Fruit fly (Drosophila melanogaster): ENCODE measurements around the gene CG42779.

Gene CG42779

dm6 chr3R:17132098-17132712 is 10.8 kb downstream of the CG42779 start, which contains the start of the genes CG4053 and CG31266:
Gene CG4053 (minus strand): TSS chr3R:17132198.
Gene CG31266 (plus strand): TSS chr3R:17132662.
- TF ChIP-seq CG15710 (tag; optimal IDR thresholded peaks at IDR 0.05) (no peak), gl (tag; optimal IDR thresholded peaks at IDR 0.05) (no peak), Snoo (tag; optimal IDR thresholded peaks at IDR 0.05) (no peak), CG10348 (GFP tag; IDR thresholded peaks at IDR 0.05) (no peak), CG4496 (GFP tag; IDR thresholded peaks at IDR 0.05) (no peak), CG8301 (tag; optimal IDR thresholded peaks at IDR 0.05) (no peak), CG9948 (tag; optimal IDR thresholded peaks at IDR 0.05) (no peak)

DNA sequence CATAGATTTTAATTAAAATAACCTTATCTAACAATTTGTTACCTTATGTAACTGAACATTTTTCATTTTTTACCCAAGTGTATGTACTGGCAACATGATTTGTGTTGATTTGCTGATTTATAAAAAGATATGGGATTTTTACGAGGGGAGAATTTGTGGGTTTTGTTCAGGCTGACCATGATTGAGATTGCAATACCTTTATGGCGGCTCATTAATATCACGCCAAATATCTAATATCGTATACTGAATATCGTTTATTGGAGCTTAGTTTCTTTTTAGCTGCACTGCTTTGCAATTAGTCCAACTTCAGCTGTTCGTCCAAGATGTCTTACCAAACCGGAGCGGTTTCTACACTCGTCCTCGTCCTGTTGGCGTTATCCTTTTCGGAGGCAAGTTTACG is 12.5 kb downstream of the CG42779 start, which contains the start of gene CG31267:
Gene CG31267, plus strand, starts transcription at position 301 of the 400 bp plus-strand sequence.
- TF ChIP-seq Snoo (tag; optimal IDR thresholded peaks at IDR 0.05) (no peak), CG17806 (tag; optimal IDR thresholded peaks at IDR 0.05) (no peak)

DNA sequence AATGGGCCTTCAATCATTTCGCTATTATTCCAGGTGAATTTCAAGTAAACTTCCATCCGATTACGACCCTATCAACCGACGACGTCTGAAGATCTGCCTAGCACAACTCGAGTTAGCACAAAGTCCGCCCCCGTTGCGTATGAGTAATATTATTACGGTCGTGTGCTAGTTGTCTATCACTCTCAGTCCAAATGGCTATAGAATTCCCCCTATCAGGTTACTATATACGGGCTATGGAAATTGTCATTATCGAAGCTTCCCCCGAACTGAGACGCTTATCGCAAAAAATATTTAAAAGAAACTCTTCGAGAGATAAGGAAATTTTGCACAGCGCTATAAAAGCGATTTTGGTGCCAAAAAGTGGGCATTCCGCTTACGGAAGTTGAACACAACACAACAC is 14.4 kb downstream of the CG42779 start, which contains the start of gene CG5246:
Gene CG5246, plus strand, starts transcription at position 365 of the 400 bp plus-strand sequence.
- no peak for TF ChIP-seq CG14655 (GFP tag; optimal IDR thresholded peaks at IDR 0.05)
- TF ChIP-seq CG13204 (GFP tag; optimal IDR thresholded peaks at IDR 0.05) = no peak
- no peak for TF ChIP-seq CG15710 (tag; optimal IDR thresholded peaks at IDR 0.05)
- no peak for TF ChIP-seq CG12605 (GFP tag; IDR thresholded peaks at IDR 0.05)
- no peak for TF ChIP-seq gl (tag; optimal IDR thresholded peaks at IDR 0.05)
- no peak for TF ChIP-seq CG32121 (GFP tag; IDR thresholded peaks at IDR 0.05)
- no peak for TF ChIP-seq Pif1A (GFP tag; optimal IDR thresholded peaks at IDR 0.05)
- no peak for TF ChIP-seq CG9948 (tag; optimal IDR thresholded peaks at IDR 0.05)
- TF ChIP-seq Pif1B (GFP tag; optimal IDR thresholded peaks at IDR 0.05) = no peak
- no peak for TF ChIP-seq CG17806 (tag; optimal IDR thresholded peaks at IDR 0.05)
- no peak for TF ChIP-seq rn (GFP tag; IDR thresholded peaks at IDR 0.05)

- TF ChIP-seq CG9948 (tag; optimal IDR thresholded peaks at IDR 0.05) (no peak), Pif1A (GFP tag; optimal IDR thresholded peaks at IDR 0.05) (no peak), CG14655 (GFP tag; optimal IDR thresholded peaks at IDR 0.05) (no peak), gl (tag; optimal IDR thresholded peaks at IDR 0.05) (no peak), CG15710 (tag; optimal IDR thresholded peaks at IDR 0.05) (no peak), D1 (tag; optimal IDR thresholded peaks at IDR 0.05) (no peak), CG10348 (GFP tag; IDR thresholded peaks at IDR 0.05) (no peak), Snoo (tag; optimal IDR thresholded peaks at IDR 0.05) (no peak), CG17806 (tag; optimal IDR thresholded peaks at IDR 0.05) (no peak), CG8301 (tag; optimal IDR thresholded peaks at IDR 0.05) (no peak)
Observed at dm6 chr3R:17137593-17137992, 16.2 kb downstream of the CG42779 start, which contains the start of gene CG5255. Gene CG5255 (plus strand): TSS chr3R:17137893.

- TF ChIP-seq Ets98B (GFP tag; IDR thresholded peaks at IDR 0.05) (no peak), CG14655 (GFP tag; optimal IDR thresholded peaks at IDR 0.05) (no peak), CG8301 (tag; optimal IDR thresholded peaks at IDR 0.05) (no peak), gl (tag; optimal IDR thresholded peaks at IDR 0.05) (no peak), CG17806 (tag; optimal IDR thresholded peaks at IDR 0.05) (no peak), CG8159 (tag; optimal IDR thresholded peaks at IDR 0.05) (no peak), EcR (GFP tag; optimal IDR thresholded peaks at IDR 0.05) (no peak), CG13204 (GFP tag; optimal IDR thresholded peaks at IDR 0.05) (no peak), D1 (tag; optimal IDR thresholded peaks at IDR 0.05) (no peak), fd96Ca (GFP tag; IDR thresholded peaks at IDR 0.05) (no peak), CG9948 (tag; optimal IDR thresholded peaks at IDR 0.05) (no peak), CG15710 (tag; optimal IDR thresholded peaks at IDR 0.05) (no peak), CG32121 (GFP tag; IDR thresholded peaks at IDR 0.05) (no peak), CG12605 (GFP tag; IDR thresholded peaks at IDR 0.05) (no peak), CG34367 (tag; optimal IDR thresholded peaks at IDR 0.05) (no peak), CG4496 (GFP tag; IDR thresholded peaks at IDR 0.05) (no peak), Pif1A (GFP tag; optimal IDR thresholded peaks at IDR 0.05) (no peak), Snoo (tag; optimal IDR thresholded peaks at IDR 0.05) (no peak)
Observed at dm6 chr3R:17138699-17139098, 17.3 kb downstream of the CG42779 start, which contains the start of gene CG5265. Gene CG5265 (plus strand): TSS chr3R:17138999.

DNA sequence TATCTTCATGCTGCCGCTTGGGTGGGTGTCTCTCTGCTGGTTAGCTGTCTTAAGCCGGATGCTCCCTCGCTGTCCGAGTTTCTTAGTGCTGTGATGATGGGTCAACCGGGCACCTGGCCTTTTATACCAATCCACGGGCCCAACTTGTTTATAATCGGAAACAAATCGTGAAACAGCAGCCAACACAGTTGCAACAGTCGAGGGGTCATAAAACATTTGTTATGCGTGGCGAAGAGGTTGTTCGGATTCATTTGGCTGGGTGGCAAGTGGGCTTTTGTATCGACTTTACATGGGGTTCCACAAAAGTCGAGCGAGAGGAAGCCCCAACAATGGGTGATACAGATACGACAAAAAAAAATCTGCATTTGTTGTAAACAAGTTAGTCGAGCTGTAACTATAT is 20.9 kb downstream of the CG42779 start, which contains the start of gene TwdlW:
Gene TwdlW, minus strand, starts transcription at position 101 of the 400 bp plus-strand sequence.
- TF ChIP-seq CG9948 (tag; optimal IDR thresholded peaks at IDR 0.05) (no peak), CG12605 (GFP tag; IDR thresholded peaks at IDR 0.05) (no peak), gl (tag; optimal IDR thresholded peaks at IDR 0.05) (no peak), Pif1A (GFP tag; optimal IDR thresholded peaks at IDR 0.05) (no peak), CG34367 (tag; optimal IDR thresholded peaks at IDR 0.05) (no peak), CG17806 (tag; optimal IDR thresholded peaks at IDR 0.05) (no peak), CG32121 (GFP tag; IDR thresholded peaks at IDR 0.05) (no peak), Pif1B (GFP tag; optimal IDR thresholded peaks at IDR 0.05) (no peak), Snoo (tag; optimal IDR thresholded peaks at IDR 0.05) (no peak), CG4496 (GFP tag; IDR thresholded peaks at IDR 0.05) (no peak), rn (GFP tag; IDR thresholded peaks at IDR 0.05) (no peak), CG8159 (tag; optimal IDR thresholded peaks at IDR 0.05) (no peak), CG15710 (tag; optimal IDR thresholded peaks at IDR 0.05) (no peak), CG14655 (GFP tag; optimal IDR thresholded peaks at IDR 0.05) (no peak), EcR (GFP tag; optimal IDR thresholded peaks at IDR 0.05) (no peak), D1 (tag; optimal IDR thresholded peaks at IDR 0.05) (no peak)
